Worm (Caenorhabditis elegans): Measurements from ENCODE around the gene scav-4.

ce11 chrX:12943166-12943565, 38.4 kb upstream of the scav-4 start, which contains the start of gene gmap-2:
- TF ChIP-seq mab-9 (GFP tag; IDR thresholded peaks at IDR 0.05) (no peak), dpl-1 (GFP tag; optimal IDR thresholded peaks at IDR 0.05) (no peak), nhr-47 (tag; optimal IDR thresholded peaks at IDR 0.05) (no peak), skn-1 (tag; optimal IDR thresholded peaks at IDR 0.05) (no peak), efl-1 (optimal IDR thresholded peaks at IDR 0.05) (no peak), efl-1 (GFP tag; optimal IDR thresholded peaks at IDR 0.05 in 1 of 2) (no peak)

All from whole organism, L1 larva.